Worm (Caenorhabditis elegans): ENCODE data around the gene col-77.
A peak's percentile ranks its signal among the peaks of the same experiment; 100 is the strongest.

Gene col-77

DNA sequence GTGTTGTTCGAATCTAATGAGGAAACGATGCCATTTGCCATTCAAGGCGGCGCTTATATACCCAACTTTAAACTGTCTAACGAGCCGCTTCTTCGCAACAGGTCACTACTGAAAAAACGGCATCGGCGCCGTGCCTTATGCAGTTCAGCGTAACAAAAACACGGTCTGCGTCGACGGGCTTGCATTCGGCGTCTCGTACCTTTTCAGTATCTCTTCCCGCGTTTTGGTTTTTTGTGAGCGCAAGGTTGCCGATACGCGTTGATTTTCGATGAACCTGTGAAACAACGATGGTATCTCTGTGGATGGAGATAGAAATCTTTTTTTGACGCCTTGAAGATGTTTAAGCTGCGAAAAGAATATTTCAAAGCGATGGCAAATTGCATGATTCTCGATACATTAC is at the start of gene col-77:
TSS of gene col-77 (minus strand) at position 32 of the 400 bp plus-strand sequence.
- TF ChIP-seq nhr-12 (tag; optimal IDR thresholded peaks at IDR 0.05) (no peak), nhr-25 (tag; optimal IDR thresholded peaks at IDR 0.05) (peak; percentile 56)

DNA sequence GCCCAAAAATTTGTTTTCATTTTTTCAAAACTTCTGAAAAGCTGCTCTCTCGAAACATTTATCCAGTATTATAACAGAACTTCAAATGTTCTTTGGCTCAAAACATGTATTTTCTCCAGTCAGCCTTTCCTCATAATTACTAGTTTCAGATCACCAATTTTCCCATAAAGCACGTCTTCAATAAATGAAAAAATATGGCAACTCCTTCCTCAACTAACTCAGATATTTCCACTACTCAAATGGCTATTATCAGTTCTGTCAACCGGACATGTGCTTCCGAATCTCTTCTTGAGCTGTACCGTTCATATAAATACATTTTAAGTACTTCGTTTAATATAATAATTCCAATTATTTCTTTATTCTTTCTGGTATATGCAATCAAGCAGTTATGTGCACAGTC is 48.3 kb upstream of the col-77 start, which contains the start of gene sra-13:
TSS of gene sra-13 (plus strand) at position 195 of the 400 bp plus-strand sequence.
- TF ChIP-seq elt-2 (tag; optimal IDR thresholded peaks at IDR 0.05) (no peak), unc-39 (tag; optimal IDR thresholded peaks at IDR 0.05) (no peak), aly-2 (tag; optimal IDR thresholded peaks at IDR 0.05) (no peak), fos-1 (tag; optimal IDR thresholded peaks at IDR 0.05) (no peak), ceh-28 (tag; optimal IDR thresholded peaks at IDR 0.05) (no peak), mml-1 (tag; optimal IDR thresholded peaks at IDR 0.05) (no peak), ceh-16 (tag; optimal IDR thresholded peaks at IDR 0.05) (no peak), skn-1 (tag; optimal IDR thresholded peaks at IDR 0.05) (no peak), jun-1 (tag; optimal IDR thresholded peaks at IDR 0.05) (no peak), fkh-10 (GFP tag; optimal IDR thresholded peaks at IDR 0.05) (no peak), ceh-82 (tag; optimal IDR thresholded peaks at IDR 0.05) (no peak), fkh-2 (tag; optimal IDR thresholded peaks at IDR 0.05) (no peak), pqm-1 (tag; optimal IDR thresholded peaks at IDR 0.05) (no peak), ama-1 (optimal IDR thresholded peaks at IDR 0.05) (no peak), nhr-28 (tag; optimal IDR thresholded peaks at IDR 0.05) (no peak), lin-39 (tag; optimal IDR thresholded peaks at IDR 0.05) (no peak)

DNA sequence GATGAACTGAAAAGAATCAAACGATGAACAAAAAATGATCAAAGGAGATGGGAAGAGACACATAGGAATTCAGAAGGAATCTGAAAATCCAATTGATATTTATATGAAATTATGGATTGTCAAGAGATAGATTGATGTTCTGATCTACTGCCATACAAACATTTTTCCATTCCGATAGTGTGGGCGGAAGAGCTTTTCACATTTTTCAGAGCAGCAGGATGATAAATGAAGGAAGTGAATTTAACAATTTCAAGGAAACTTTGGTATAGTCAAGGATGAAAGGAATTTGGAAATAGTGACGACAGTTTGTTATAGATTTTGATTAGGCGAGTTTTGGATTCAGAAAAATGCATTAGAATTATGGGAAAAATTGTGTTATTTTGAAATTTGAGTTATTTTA is 46.1 kb upstream of the col-77 start, which contains the start of gene ubc-24:
TSS of gene ubc-24 (plus strand) at position 301 of the 400 bp plus-strand sequence.
- TF ChIP-seq ceh-16 (tag; optimal IDR thresholded peaks at IDR 0.05) (no peak), egl-27 (tag; optimal IDR thresholded peaks at IDR 0.05) (no peak), nhr-28 (tag; optimal IDR thresholded peaks at IDR 0.05) (no peak), ama-1 (optimal IDR thresholded peaks at IDR 0.05) (no peak), fkh-10 (GFP tag; optimal IDR thresholded peaks at IDR 0.05) (no peak), zag-1 (tag; optimal IDR thresholded peaks at IDR 0.05) (no peak)

DNA sequence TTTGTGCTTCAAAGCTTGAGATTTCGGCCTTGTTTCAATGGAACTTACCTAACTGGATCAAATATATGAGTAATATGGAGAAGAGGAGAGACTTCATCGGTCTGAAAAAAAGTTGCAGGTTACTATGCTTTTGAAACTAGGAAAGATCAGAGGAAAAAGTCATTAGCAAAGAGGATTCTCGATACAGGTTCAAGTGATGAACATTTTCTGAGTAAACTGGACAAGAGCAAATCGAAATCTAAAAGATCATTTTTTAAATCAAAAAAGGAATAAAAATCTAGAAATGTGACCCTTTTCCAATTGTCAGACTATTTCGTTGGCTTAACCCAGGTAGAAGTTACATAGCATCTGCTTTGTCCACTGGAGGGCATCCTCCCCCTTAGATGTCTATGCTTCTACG is 45.6 kb upstream of the col-77 start, which contains the start of gene skpo-1:
TSS of gene skpo-1 (minus strand) at position 101 of the 400 bp plus-strand sequence.
- no peak for TF ChIP-seq ceh-16 (tag; optimal IDR thresholded peaks at IDR 0.05)
- TF ChIP-seq R02D3.7 (tag; optimal IDR thresholded peaks at IDR 0.05), result no peak
- TF ChIP-seq tbx-2 (tag; optimal IDR thresholded peaks at IDR 0.05), result no peak
- no peak for TF ChIP-seq nhr-43 (tag; optimal IDR thresholded peaks at IDR 0.05; ENCODE audit: poor library complexity, severe bottlenecking)
- no peak for TF ChIP-seq jun-1 (tag; optimal IDR thresholded peaks at IDR 0.05)
- no peak for TF ChIP-seq ztf-4 (tag; optimal IDR thresholded peaks at IDR 0.05)
- TF ChIP-seq nhr-25 (tag; optimal IDR thresholded peaks at IDR 0.05), result no peak
- TF ChIP-seq nhr-11 (tag; optimal IDR thresholded peaks at IDR 0.05), result no peak
- TF ChIP-seq ceh-82 (tag; optimal IDR thresholded peaks at IDR 0.05), result no peak
- TF ChIP-seq sea-2 (GFP tag; optimal IDR thresholded peaks at IDR 0.05), result no peak
- no peak for TF ChIP-seq fkh-10 (GFP tag; optimal IDR thresholded peaks at IDR 0.05)
- no peak for TF ChIP-seq elt-3 (tag; optimal IDR thresholded peaks at IDR 0.05)
- no peak for TF ChIP-seq nhr-77 (tag; optimal IDR thresholded peaks at IDR 0.05)
- no peak for TF ChIP-seq lin-39 (tag; optimal IDR thresholded peaks at IDR 0.05)
- no peak for TF ChIP-seq mdl-1 (tag; optimal IDR thresholded peaks at IDR 0.05)
- TF ChIP-seq egl-5 (tag; optimal IDR thresholded peaks at IDR 0.05), result no peak
- TF ChIP-seq snpc-4 (tag; optimal IDR thresholded peaks at IDR 0.05), result no peak
- TF ChIP-seq ama-1 (optimal IDR thresholded peaks at IDR 0.05), result no peak
- TF ChIP-seq mml-1 (tag; optimal IDR thresholded peaks at IDR 0.05), result no peak
- TF ChIP-seq nhr-28 (tag; optimal IDR thresholded peaks at IDR 0.05), result no peak

DNA sequence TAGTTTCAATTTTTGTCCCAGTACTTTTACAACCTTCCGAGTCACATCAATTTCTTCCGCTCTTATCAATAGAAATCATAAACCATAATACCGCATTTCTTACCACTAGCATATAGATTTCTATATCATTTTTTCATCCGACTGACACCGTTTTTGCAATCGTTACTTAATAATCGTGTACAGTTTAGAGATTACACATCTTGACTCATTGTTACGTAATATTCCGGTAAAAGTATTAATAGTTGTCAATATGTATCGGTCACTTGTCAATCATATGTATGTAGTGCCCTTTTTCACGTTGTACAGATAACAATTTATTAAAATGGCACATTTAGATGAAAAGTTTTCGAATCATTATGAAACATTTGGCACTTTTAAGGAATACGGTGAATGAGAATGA is 40.8 kb upstream of the col-77 start:
- TF ChIP-seq elt-1 (tag; optimal IDR thresholded peaks at IDR 0.05), result no peak
- TF ChIP-seq aly-2 (tag; optimal IDR thresholded peaks at IDR 0.05), result no peak
- no peak for TF ChIP-seq eor-1 (tag; optimal IDR thresholded peaks at IDR 0.05)
- no peak for TF ChIP-seq elt-3 (tag; optimal IDR thresholded peaks at IDR 0.05)
- TF ChIP-seq ZK546.5 (tag; optimal IDR thresholded peaks at IDR 0.05), result no peak
- peak; percentile 61 for TF ChIP-seq elt-2 (tag; optimal IDR thresholded peaks at IDR 0.05)
- no peak for TF ChIP-seq nfya-1 (tag; optimal IDR thresholded peaks at IDR 0.05; ENCODE audit: insufficient read depth)
- TF ChIP-seq lsy-12 (tag; optimal IDR thresholded peaks at IDR 0.05), result no peak
- no peak for TF ChIP-seq nhr-11 (tag; optimal IDR thresholded peaks at IDR 0.05)
- no peak for TF ChIP-seq daf-12 (tag; optimal IDR thresholded peaks at IDR 0.05)
- no peak for TF ChIP-seq lin-15B (tag; optimal IDR thresholded peaks at IDR 0.05)
- TF ChIP-seq ceh-28 (tag; optimal IDR thresholded peaks at IDR 0.05), result no peak
- peak; percentile 44 for TF ChIP-seq pqm-1 (tag; optimal IDR thresholded peaks at IDR 0.05)
- TF ChIP-seq nhr-23 (tag; optimal IDR thresholded peaks at IDR 0.05), result no peak
- TF ChIP-seq jun-1 (tag; optimal IDR thresholded peaks at IDR 0.05), result peak; percentile 33
- TF ChIP-seq snpc-4 (tag; optimal IDR thresholded peaks at IDR 0.05), result no peak
- TF ChIP-seq unc-62 (GFP tag; optimal IDR thresholded peaks at IDR 0.05), result no peak
- TF ChIP-seq pha-4 (tag; optimal IDR thresholded peaks at IDR 0.05), result no peak
- no peak for TF ChIP-seq zag-1 (tag; optimal IDR thresholded peaks at IDR 0.05)
- TF ChIP-seq fkh-2 (tag; optimal IDR thresholded peaks at IDR 0.05), result no peak
- TF ChIP-seq nhr-25 (tag; optimal IDR thresholded peaks at IDR 0.05), result no peak
- no peak for TF ChIP-seq ztf-4 (tag; optimal IDR thresholded peaks at IDR 0.05)
- TF ChIP-seq skn-1 (tag; optimal IDR thresholded peaks at IDR 0.05), result no peak
- no peak for TF ChIP-seq ceh-16 (tag; optimal IDR thresholded peaks at IDR 0.05)
- no peak for TF ChIP-seq ztf-11 (tag; optimal IDR thresholded peaks at IDR 0.05)
- TF ChIP-seq nhr-237 (tag; optimal IDR thresholded peaks at IDR 0.05), result no peak

Data from whole organism, L3 larva.